Fruit fly (Drosophila melanogaster) whole organism, embryonic: ENCODE measurements around the gene CG6912.

Experiments
- CG11093 ChIP-seq: fragments of 200-800 bp; sonication (Bioruptor generic); IDR thresholded peaks from 3 replicates; pipeline ENCODE4 v1.3.6; 2022; ENCODE audit warnings: missing biosample characterization, missing genetic modification characterization
- CG11695 ChIP-seq: fragments of 200-800 bp; sonication (Bioruptor generic); IDR thresholded peaks from 3 replicates; pipeline ENCODE4 v1.3.6; 2022; ENCODE audit warnings: missing biosample characterization, missing genetic modification characterization
- CG11723 ChIP-seq: fragments of 200-800 bp; sonication (Bioruptor generic); optimal IDR thresholded peaks from 2 replicates; lab custom pipeline; 2017; ENCODE audit warnings: missing biosample characterization, mild to moderate bottlenecking, missing genetic modification characterization
- CG13123 ChIP-seq: fragments of 200-800 bp; sonication (Bioruptor generic); optimal IDR thresholded peaks from 2 replicates; lab custom pipeline; 2016; ENCODE audit warnings: missing biosample characterization, missing genetic modification characterization
- CG13624 ChIP-seq: fragments of 200-800 bp; sonication (Bioruptor generic); optimal IDR thresholded peaks from 2 replicates; lab custom pipeline; 2016; ENCODE audit warnings: missing biosample characterization, missing genetic modification characterization
- CG17568 ChIP-seq: fragments of 200-800 bp; sonication (Bioruptor generic); optimal IDR thresholded peaks from 2 replicates; lab custom pipeline; 2018; ENCODE audit warnings: missing biosample characterization, mild to moderate bottlenecking, missing genetic modification characterization, moderate library complexity
- CG18011 ChIP-seq: fragments of 200-800 bp; sonication (Bioruptor generic); optimal IDR thresholded peaks from 2 replicates; lab custom pipeline; 2017; ENCODE audit warnings: missing biosample characterization, missing genetic modification characterization, mild to moderate bottlenecking, moderate library complexity, missing genotype
- CG18476 ChIP-seq: fragments of 200-800 bp; sonication (Bioruptor generic); optimal IDR thresholded peaks from 2 replicates; lab custom pipeline; 2016; ENCODE audit warnings: missing biosample characterization, mild to moderate bottlenecking, missing genetic modification characterization
- CG2199 ChIP-seq: fragments of 200-800 bp; sonication (Bioruptor generic); IDR thresholded peaks from 3 replicates; pipeline ENCODE4 v1.3.6; 2022; ENCODE audit warnings: missing biosample characterization, missing genetic modification characterization
- CG2875 ChIP-seq: fragments of 200-800 bp; sonication (Bioruptor generic); optimal IDR thresholded peaks from 2 replicates; lab custom pipeline; 2017; ENCODE audit warnings: missing biosample characterization, mild to moderate bottlenecking, missing genetic modification characterization, missing genetic modification reagents
- CG33557 ChIP-seq: fragments of 200-800 bp; sonication (Bioruptor generic); optimal IDR thresholded peaks from 2 replicates; lab custom pipeline; 2019; ENCODE audit warnings: missing biosample characterization, mild to moderate bottlenecking, missing genetic modification characterization, moderate library complexity
- CG3726 ChIP-seq: fragments of 200-800 bp; sonication (Bioruptor generic); IDR thresholded peaks from 3 replicates; pipeline ENCODE4, ENCODE4 v1.3.6; 2022; ENCODE audit warnings: missing biosample characterization, missing genetic modification characterization
- CG6854 ChIP-seq: fragments of 200-800 bp; sonication (Bioruptor generic); optimal IDR thresholded peaks from 3 replicates; lab custom pipeline; 2017; ENCODE audit warnings: missing biosample characterization, mild to moderate bottlenecking, missing genetic modification characterization
- CG7271 ChIP-seq: fragments of 200-800 bp; sonication (Bioruptor generic); optimal IDR thresholded peaks from 2 replicates; lab custom pipeline; 2018; ENCODE audit warnings: missing biosample characterization, mild to moderate bottlenecking, missing genetic modification characterization, moderate library complexity
- CG7839 ChIP-seq: fragments of 200-800 bp; sonication (Bioruptor generic); optimal IDR thresholded peaks from 3 replicates; lab custom pipeline; 2018; ENCODE audit warnings: missing biosample characterization, mild to moderate bottlenecking, missing genetic modification characterization, moderate library complexity
- CG8944 ChIP-seq: fragments of 200-800 bp; sonication (Bioruptor generic); optimal IDR thresholded peaks from 3 replicates; lab custom pipeline; 2016; ENCODE audit warnings: missing biosample characterization, missing genetic modification characterization
- CG9817 ChIP-seq: fragments of 200-800 bp; sonication (Bioruptor generic); optimal IDR thresholded peaks from 2 replicates; lab custom pipeline; 2018; ENCODE audit warnings: missing biosample characterization, mild to moderate bottlenecking, missing genetic modification characterization, moderate library complexity
- Camta ChIP-seq: fragments of 200-800 bp; sonication (Bioruptor generic); optimal IDR thresholded peaks from 2 replicates; lab custom pipeline; 2016; ENCODE audit warnings: missing biosample characterization, missing genetic modification characterization
- Dip2 ChIP-seq: fragments of 200-800 bp; sonication (Bioruptor generic); IDR thresholded peaks from 2 replicates; pipeline ENCODE4 v1.3.6; 2022; ENCODE audit warnings: missing biosample characterization, missing genetic modification characterization
- Ets65A ChIP-seq: fragments of 200-800 bp; sonication (Bioruptor generic); peaks from one replicate; lab custom pipeline; 2016; ENCODE audit warnings: missing biosample characterization, missing genetic modification characterization
- Gsc ChIP-seq: fragments of 200-800 bp; sonication (Bioruptor generic); IDR thresholded peaks from 2 replicates; pipeline ENCODE4 v1.3.6; 2022; ENCODE audit warnings: missing biosample characterization, missing genetic modification characterization
- H15 ChIP-seq: fragments of 200-800 bp; sonication (Bioruptor generic); IDR thresholded peaks from 3 replicates; pipeline ENCODE4 v1.3.6; 2022; ENCODE audit warnings: missing biosample characterization, missing genetic modification characterization
- HHEX ChIP-seq: fragments of 200-800 bp; sonication (Bioruptor generic); optimal IDR thresholded peaks from 3 replicates; lab custom pipeline; 2017; ENCODE audit warnings: missing biosample characterization, mild to moderate bottlenecking, missing genetic modification characterization, missing genetic modification reagents
- MESR4 ChIP-seq: fragments of 200-800 bp; sonication (Bioruptor generic); optimal IDR thresholded peaks from 2 replicates; lab custom pipeline; 2018; ENCODE audit warnings: missing biosample characterization, mild to moderate bottlenecking, missing genetic modification characterization, moderate library complexity
- Med ChIP-seq: fragments of 200-800 bp; sonication (Bioruptor generic); peaks from one replicate; lab custom pipeline; 2016; ENCODE audit warnings: missing biosample characterization, missing genetic modification characterization, mild to moderate bottlenecking, inconsistent platforms, moderate library complexity
- NC2β ChIP-seq: fragments of 200-800 bp; sonication (Bioruptor generic); optimal IDR thresholded peaks from 2 replicates; lab custom pipeline; 2016; ENCODE audit warnings: missing biosample characterization, missing genetic modification characterization
- NK7.1 ChIP-seq: fragments of 200-800 bp; sonication (Bioruptor generic); optimal IDR thresholded peaks from 3 replicates; lab custom pipeline; 2016; ENCODE audit warnings: missing biosample characterization, missing genetic modification characterization
- Ravus ChIP-seq: fragments of 200-800 bp; sonication (Bioruptor generic); IDR thresholded peaks from 2 replicates; pipeline ENCODE4 v1.3.6; 2022; ENCODE audit warnings: missing biosample characterization, missing genetic modification characterization
- Six4 ChIP-seq: fragments of 200-800 bp; sonication (Bioruptor generic); optimal IDR thresholded peaks from 2 replicates; lab custom pipeline; 2016; ENCODE audit warnings: missing biosample characterization, missing genetic modification characterization
- Vsx1 ChIP-seq: fragments of 200-800 bp; sonication (Bioruptor generic); optimal IDR thresholded peaks from 2 replicates; lab custom pipeline; 2017; ENCODE audit warnings: missing biosample characterization, mild to moderate bottlenecking, missing genetic modification characterization, missing genetic modification reagents
- Xbp1 ChIP-seq: fragments of 200-800 bp; sonication (Bioruptor generic); optimal IDR thresholded peaks from 3 replicates; lab custom pipeline; 2016; ENCODE audit warnings: missing biosample characterization, mild to moderate bottlenecking, missing genetic modification characterization
- Xrp1 ChIP-seq: fragments of 200-800 bp; sonication (Bioruptor generic); IDR thresholded peaks from 2 replicates; pipeline ENCODE4 v1.3.6; 2022; ENCODE audit warnings: missing biosample characterization, missing genetic modification characterization
- ac ChIP-seq: fragments of 200-800 bp; sonication (Bioruptor generic); optimal IDR thresholded peaks from 3 replicates; lab custom pipeline; 2017; ENCODE audit warnings: missing biosample characterization, mild to moderate bottlenecking, missing genetic modification characterization
- ase ChIP-seq: fragments of 200-800 bp; sonication (Bioruptor generic); IDR thresholded peaks from 3 replicates; pipeline ENCODE4 v1.3.6; 2022; ENCODE audit warnings: missing biosample characterization, missing genetic modification characterization
- az2 ChIP-seq: fragments of 200-800 bp; sonication (Bioruptor generic); optimal IDR thresholded peaks from 3 replicates; lab custom pipeline; 2016; ENCODE audit warnings: missing biosample characterization, missing genetic modification characterization
- caup ChIP-seq: fragments of 200-800 bp; sonication (Bioruptor generic); optimal IDR thresholded peaks from 3 replicates; lab custom pipeline; 2017; ENCODE audit warnings: missing biosample characterization, mild to moderate bottlenecking, missing genetic modification characterization, moderate library complexity; ENCODE audit not compliant: severe bottlenecking
- crc ChIP-seq: fragments of 200-800 bp; sonication (Bioruptor generic); optimal IDR thresholded peaks from 2 replicates; lab custom pipeline; 2016; ENCODE audit warnings: missing biosample characterization, missing genetic modification characterization
- danr ChIP-seq: fragments of 200-800 bp; sonication (Bioruptor generic); IDR thresholded peaks from 2 replicates; pipeline ENCODE4 v1.3.6; 2022; ENCODE audit warnings: missing biosample characterization, missing genetic modification characterization
- dpn ChIP-seq, 2 experiments: fragments of 200-800 bp; sonication (Bioruptor generic); optimal IDR thresholded peaks; 3 replicates each; lab custom pipeline; 2016; ENCODE audit warnings: missing biosample characterization in 2 of 2, missing genetic modification characterization in 2 of 2
- ems ChIP-seq: fragments of 200-800 bp; sonication (Bioruptor generic); optimal IDR thresholded peaks from 3 replicates; lab custom pipeline; 2016; ENCODE audit warnings: missing biosample characterization, missing genetic modification characterization
- eyg ChIP-seq: fragments of 200-800 bp; sonication (Bioruptor generic); optimal IDR thresholded peaks from 3 replicates; lab custom pipeline; 2016; ENCODE audit warnings: missing biosample characterization, missing genetic modification characterization
- fd64A ChIP-seq: fragments of 200-800 bp; sonication (Bioruptor generic); optimal IDR thresholded peaks from 3 replicates; lab custom pipeline; 2018; ENCODE audit warnings: missing biosample characterization, mild to moderate bottlenecking, missing genetic modification characterization
- fd96Cb ChIP-seq: fragments of 200-800 bp; sonication (Bioruptor generic); optimal IDR thresholded peaks from 2 replicates; lab custom pipeline; 2018; ENCODE audit warnings: missing biosample characterization, mild to moderate bottlenecking, missing genetic modification characterization, moderate library complexity
- gem ChIP-seq: fragments of 200-800 bp; sonication (Bioruptor generic); optimal IDR thresholded peaks from 2 replicates; lab custom pipeline; 2019; ENCODE audit warnings: missing biosample characterization, mild to moderate bottlenecking, missing genetic modification characterization, moderate library complexity
- grn ChIP-seq: fragments of 200-800 bp; sonication (Bioruptor generic); optimal IDR thresholded peaks from 3 replicates; lab custom pipeline; 2017; ENCODE audit warnings: missing biosample characterization, missing genetic modification characterization
- hth ChIP-seq: fragments of >200 bp; optimal IDR thresholded peaks from 2 replicates; lab custom pipeline; 2017; ENCODE audit warnings: inconsistent platforms
- lbe ChIP-seq: fragments of 200-800 bp; sonication (Bioruptor generic); optimal IDR thresholded peaks from 2 replicates; lab custom pipeline; 2016; ENCODE audit warnings: missing biosample characterization, mild to moderate bottlenecking, missing genetic modification characterization
- mam ChIP-seq: fragments of 200-800 bp; sonication (Bioruptor generic); optimal IDR thresholded peaks from 3 replicates; lab custom pipeline; 2016; ENCODE audit warnings: missing biosample characterization, missing genetic modification characterization
- onecut ChIP-seq: fragments of 200-800 bp; sonication (Bioruptor generic); IDR thresholded peaks from 2 replicates; pipeline ENCODE4 v1.3.6; 2022; ENCODE audit warnings: missing biosample characterization, missing genetic modification characterization
- pfk ChIP-seq: fragments of 200-800 bp; sonication (Bioruptor generic); optimal IDR thresholded peaks from 2 replicates; lab custom pipeline; 2018; ENCODE audit warnings: missing biosample characterization, mild to moderate bottlenecking, missing genetic modification characterization, moderate library complexity
- sens ChIP-seq: fragments of 200-800 bp; sonication (Bioruptor generic); peaks from one replicate; lab custom pipeline; 2016; ENCODE audit warnings: missing biosample characterization, missing genetic modification characterization
- yki ChIP-seq: fragments of >200 bp; optimal IDR thresholded peaks from 3 replicates; lab custom pipeline; 2018
- zfh2 ChIP-seq: fragments of 200-800 bp; sonication (Bioruptor generic); optimal IDR thresholded peaks from 2 replicates; lab custom pipeline; 2016; ENCODE audit warnings: missing biosample characterization, missing genetic modification characterization

Gene CG6912

dm6 chr3R:15131677-15132076 lies 5.1 kb downstream of the CG6912 start, which contains the start of gene CG42788:
CG42788 (minus strand) TSS chr3R:15131926.
- TF ChIP-seq CG17568 (GFP tag; lab: Kevin White, UChicago) (peak; percentile 27), CG13624 (GFP tag; lab: Kevin White, UChicago) (peak; percentile 84), mam (GFP tag; lab: Kevin White, UChicago) (peak; percentile 53), H15 (GFP tag; lab: Robert Waterston, UW) (no peak), ase (GFP tag; lab: Robert Waterston, UW) (no peak), fd64A (peak; percentile 11), CG13123 (GFP tag; lab: Kevin White, UChicago) (peak; percentile 30), caup (GFP tag; lab: Kevin White, UChicago) (peak; percentile 67), Xbp1 (GFP tag; lab: Kevin White, UChicago) (peak; percentile 61), danr (GFP tag; lab: Robert Waterston, UW) (no peak), dpn (GFP tag; optimal IDR thresholded peaks at IDR 0.05; lab: Kevin White, UChicago) (peak; percentile 59 to 75), CG33557 (peak; percentile 46), Gsc (no peak), Camta (peak; percentile 33), Ravus (GFP tag; lab: Robert Waterston, UW) (no peak), Dip2 (GFP tag; lab: Robert Waterston, UW) (no peak), zfh2 (GFP tag; lab: Kevin White, UChicago) (peak; percentile 41), CG18476 (no peak), Vsx1 (peak; percentile 60), Six4 (GFP tag; lab: Kevin White, UChicago) (peak; percentile 18), ac (GFP tag; lab: Kevin White, UChicago) (peak; percentile 46), Med (GFP tag; lab: Kevin White, UChicago) (peak; percentile 99), Ets65A (GFP tag; lab: Kevin White, UChicago) (no peak), eyg (GFP tag; lab: Kevin White, UChicago) (peak; percentile 12), NC2β (GFP tag; lab: Kevin White, UChicago) (peak; percentile 40), CG2875 (peak; percentile 57), hth (no peak), CG18011 (GFP tag; lab: Kevin White, UChicago) (peak; percentile 62), ems (peak; percentile 70), crc (peak; percentile 47), onecut (GFP tag; lab: Robert Waterston, UW) (peak; percentile 73), gem (peak; percentile 78), pfk (GFP tag; lab: Kevin White, UChicago) (peak; percentile 28), CG2199 (GFP tag; lab: Robert Waterston, UW) (no peak), sens (GFP tag; lab: Kevin White, UChicago) (peak; percentile 94), CG9817 (tag; lab: Kevin White, UChicago) (peak; percentile 10), az2 (GFP tag; lab: Kevin White, UChicago) (peak; percentile 46), CG7271 (tag; lab: Kevin White, UChicago) (no peak), fd96Cb (no peak), HHEX (no peak), CG6854 (GFP tag; lab: Kevin White, UChicago) (peak; percentile 28), NK7.1 (peak; percentile 36), CG8944 (GFP tag; lab: Kevin White, UChicago) (no peak), grn (GFP tag; lab: Kevin White, UChicago) (peak; percentile 20), CG11695 (GFP tag; lab: Robert Waterston, UW) (no peak), MESR4 (GFP tag; lab: Kevin White, UChicago) (peak; percentile 79), CG11093 (GFP tag; lab: Robert Waterston, UW) (no peak), CG11723 (GFP tag; lab: Kevin White, UChicago) (peak; percentile 41), yki (lab: Kevin White, UChicago) (no peak), Xrp1 (no peak), CG3726 (no peak), lbe (GFP tag; lab: Kevin White, UChicago) (no peak), CG7839 (tag; lab: Kevin White, UChicago) (peak; percentile 52)
